Worm (Caenorhabditis elegans): ENCODE data around the gene C46A5.4.

C46A5.4 gene

ce11 chrIV:7747838-7748237 lies 9.3 kb downstream of the C46A5.4 start, which contains the start of gene klo-1:
Gene klo-1 (minus strand): TSS chrIV:7748225.
- TF ChIP-seq ceh-16 (tag; optimal IDR thresholded peaks at IDR 0.05), result no peak
- TF ChIP-seq egl-27 (tag; optimal IDR thresholded peaks at IDR 0.05), result no peak
- TF ChIP-seq lsy-12 (tag; optimal IDR thresholded peaks at IDR 0.05), result no peak
- TF ChIP-seq elt-2 (tag; optimal IDR thresholded peaks at IDR 0.05), result peak; percentile 88
- no peak for TF ChIP-seq nhr-77 (tag; optimal IDR thresholded peaks at IDR 0.05)
- TF ChIP-seq pqm-1 (tag; optimal IDR thresholded peaks at IDR 0.05), result peak; percentile 52
- TF ChIP-seq fkh-2 (tag; optimal IDR thresholded peaks at IDR 0.05), result no peak
- no peak for TF ChIP-seq unc-62 (GFP tag; optimal IDR thresholded peaks at IDR 0.05)
- no peak for TF ChIP-seq nhr-43 (tag; optimal IDR thresholded peaks at IDR 0.05; ENCODE audit: poor library complexity, severe bottlenecking)
- no peak for TF ChIP-seq jun-1 (tag; optimal IDR thresholded peaks at IDR 0.05)
- TF ChIP-seq unc-39 (tag; optimal IDR thresholded peaks at IDR 0.05), result no peak
- TF ChIP-seq ztf-11 (tag; optimal IDR thresholded peaks at IDR 0.05), result no peak
- no peak for TF ChIP-seq lin-15B (tag; optimal IDR thresholded peaks at IDR 0.05)
- no peak for TF ChIP-seq ZK546.5 (tag; optimal IDR thresholded peaks at IDR 0.05)
- TF ChIP-seq ztf-4 (tag; optimal IDR thresholded peaks at IDR 0.05), result no peak
- TF ChIP-seq R02D3.7 (tag; optimal IDR thresholded peaks at IDR 0.05), result no peak
- no peak for TF ChIP-seq nhr-237 (tag; optimal IDR thresholded peaks at IDR 0.05)

ce11 chrIV:7743539-7743938 lies 13.6 kb downstream of the C46A5.4 start, which contains the start of gene npr-35:
Gene npr-35 (plus strand): TSS chrIV:7743839.
- TF ChIP-seq ztf-11 (tag; optimal IDR thresholded peaks at IDR 0.05), result no peak
- no peak for TF ChIP-seq lsy-12 (tag; optimal IDR thresholded peaks at IDR 0.05)
- no peak for TF ChIP-seq mdl-1 (tag; optimal IDR thresholded peaks at IDR 0.05)

- no peak for TF ChIP-seq nhr-25 (tag; optimal IDR thresholded peaks at IDR 0.05)
These were observed 20.5 kb downstream of the C46A5.4 start for ce11 chrIV:7736616-7737015.

- TF ChIP-seq hmg-11 (tag; optimal IDR thresholded peaks at IDR 0.05) (no peak), ztf-4 (tag; optimal IDR thresholded peaks at IDR 0.05) (no peak), nhr-12 (tag; optimal IDR thresholded peaks at IDR 0.05) (no peak), snpc-4 (tag; optimal IDR thresholded peaks at IDR 0.05) (no peak), elt-2 (tag; optimal IDR thresholded peaks at IDR 0.05) (no peak)
These were observed 22.5 kb downstream of the C46A5.4 start, which contains the start of gene clx-1 for ce11 chrIV:7734619-7735018. Gene clx-1 (plus strand): TSS chrIV:7734648.

- TF ChIP-seq nhr-23 (tag; optimal IDR thresholded peaks at IDR 0.05) (no peak), lin-39 (tag; optimal IDR thresholded peaks at IDR 0.05) (no peak), nhr-43 (tag; optimal IDR thresholded peaks at IDR 0.05; ENCODE audit: poor library complexity, severe bottlenecking) (no peak), snpc-4 (tag; optimal IDR thresholded peaks at IDR 0.05) (no peak), skn-1 (tag; optimal IDR thresholded peaks at IDR 0.05) (no peak), nhr-28 (tag; optimal IDR thresholded peaks at IDR 0.05) (no peak), ama-1 (optimal IDR thresholded peaks at IDR 0.05) (no peak), pha-4 (tag; optimal IDR thresholded peaks at IDR 0.05) (no peak), R02D3.7 (tag; optimal IDR thresholded peaks at IDR 0.05) (no peak), nhr-237 (tag; optimal IDR thresholded peaks at IDR 0.05) (no peak), unc-62 (GFP tag; optimal IDR thresholded peaks at IDR 0.05) (no peak), nhr-67 (tag; optimal IDR thresholded peaks at IDR 0.05) (no peak), mml-1 (tag; optimal IDR thresholded peaks at IDR 0.05) (no peak), ztf-11 (tag; optimal IDR thresholded peaks at IDR 0.05) (no peak), jun-1 (tag; optimal IDR thresholded peaks at IDR 0.05) (no peak), eor-1 (tag; optimal IDR thresholded peaks at IDR 0.05) (no peak), elt-3 (tag; optimal IDR thresholded peaks at IDR 0.05) (no peak), fkh-10 (GFP tag; optimal IDR thresholded peaks at IDR 0.05) (no peak), lin-15B (tag; optimal IDR thresholded peaks at IDR 0.05) (no peak), elt-1 (tag; optimal IDR thresholded peaks at IDR 0.05) (no peak)
These were observed 23.0 kb downstream of the C46A5.4 start for ce11 chrIV:7734173-7734572.

ce11 chrIV:7731960-7732359 lies 25.2 kb downstream of the C46A5.4 start, which contains the start of the genes C50F7.9 and C50F7.3:
Gene C50F7.9 (minus strand): TSS chrIV:7732060.
Gene C50F7.3 (plus strand): TSS chrIV:7732329.
- TF ChIP-seq ceh-16 (tag; optimal IDR thresholded peaks at IDR 0.05) (no peak), nhr-43 (tag; optimal IDR thresholded peaks at IDR 0.05; ENCODE audit: poor library complexity, severe bottlenecking) (no peak), mdl-1 (tag; optimal IDR thresholded peaks at IDR 0.05) (no peak), nhr-23 (tag; optimal IDR thresholded peaks at IDR 0.05) (no peak), tbx-2 (tag; optimal IDR thresholded peaks at IDR 0.05) (no peak), ceh-82 (tag; optimal IDR thresholded peaks at IDR 0.05) (no peak), pha-4 (tag; optimal IDR thresholded peaks at IDR 0.05) (no peak)

Data from whole organism, L3 larva.